Fruit fly (Drosophila melanogaster): ENCODE measurements around the gene eas.
A peak's percentile ranks its signal among the peaks of the same experiment; 100 is the strongest.

eas gene

DNA sequence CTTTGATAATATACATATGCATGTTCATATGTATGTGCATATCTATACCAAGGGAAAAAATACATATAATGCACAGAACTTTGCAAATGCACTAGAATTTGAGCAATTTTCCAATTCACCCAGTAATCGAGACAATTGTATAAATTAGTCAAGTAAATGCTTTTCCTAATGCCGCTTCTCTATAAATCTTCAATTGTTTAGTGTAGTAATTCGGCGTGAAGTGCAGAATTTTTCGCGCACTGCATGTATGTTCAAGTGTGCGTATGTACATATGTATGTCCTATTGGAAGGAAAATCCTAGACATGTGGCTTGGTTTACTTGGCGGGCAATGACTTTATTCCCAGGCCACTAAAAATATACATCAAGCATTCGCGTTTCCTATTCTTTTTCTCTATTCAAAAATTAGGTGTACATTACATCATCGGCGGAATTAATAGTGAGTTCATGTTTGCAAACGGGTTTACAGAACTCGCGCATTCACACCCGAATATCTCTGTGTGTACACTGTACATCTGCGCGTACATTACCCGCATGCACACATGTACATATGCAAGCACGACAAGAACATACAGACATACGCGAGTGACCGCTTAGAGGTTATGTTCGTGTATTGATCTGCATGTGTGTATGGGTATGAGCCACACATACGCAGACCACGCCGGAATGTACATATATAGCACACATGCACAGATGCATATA, 40.9 kb downstream of the eas start:
- peak; percentile 71 for TF ChIP-seq Sox14 (GFP tag; optimal IDR thresholded peaks at IDR 0.05)
- no peak for TF ChIP-seq Hr38 (GFP tag; optimal IDR thresholded peaks at IDR 0.05)
- peak; percentile 75 for TF ChIP-seq CG15336 (GFP tag; IDR thresholded peaks at IDR 0.05)
- TF ChIP-seq CG6792 (GFP tag; optimal IDR thresholded peaks at IDR 0.05): peak; percentile 69
- TF ChIP-seq Sox102F (GFP tag; optimal IDR thresholded peaks at IDR 0.05): no peak
- TF ChIP-seq Hr4 (GFP tag; optimal IDR thresholded peaks at IDR 0.05): peak; percentile 79
- peak; percentile 79 for TF ChIP-seq OdsH (GFP tag; optimal IDR thresholded peaks at IDR 0.05)
- TF ChIP-seq fd85E (GFP tag; optimal IDR thresholded peaks at IDR 0.05): peak; percentile 10
- no peak for TF ChIP-seq achi (GFP tag; optimal IDR thresholded peaks at IDR 0.05)
- peak; percentile 76 for TF ChIP-seq CG3032 (tag; optimal IDR thresholded peaks at IDR 0.05)
- peak; percentile 52 for TF ChIP-seq CG1621 (tag; optimal IDR thresholded peaks at IDR 0.05)
- peak; percentile 49 for TF ChIP-seq dsx (GFP tag; optimal IDR thresholded peaks at IDR 0.05; ENCODE audit: poor library complexity, severe bottlenecking)
- TF ChIP-seq CG10669 (GFP tag; optimal IDR thresholded peaks at IDR 0.05): peak; percentile 82
- TF ChIP-seq Blimp-1 (GFP tag; optimal IDR thresholded peaks at IDR 0.05): no peak
- peak; percentile 78; the same call in 2 of the 3 replicates for TF ChIP-seq eg (GFP tag; IDR thresholded peaks at IDR 0.05)
- peak; percentile 87 for TF ChIP-seq vri (GFP tag; optimal IDR thresholded peaks at IDR 0.05)
- peak; percentile 83 for TF ChIP-seq fkh (GFP tag; optimal IDR thresholded peaks at IDR 0.05)
- peak; percentile 45 for TF ChIP-seq dac (GFP tag; optimal IDR thresholded peaks at IDR 0.05)
- peak; percentile 72 for TF ChIP-seq Lpt (GFP tag; optimal IDR thresholded peaks at IDR 0.05)
- peak; percentile 51 for TF ChIP-seq CG11902 (GFP tag; optimal IDR thresholded peaks at IDR 0.05)
- peak; percentile 86 for TF ChIP-seq CG10631 (GFP tag; optimal IDR thresholded peaks at IDR 0.05)
- peak; percentile 72 for TF ChIP-seq svp (GFP tag)
- TF ChIP-seq CG16779 (tag; optimal IDR thresholded peaks at IDR 0.05): no peak
- peak; percentile 82 for TF ChIP-seq CG6163 (GFP tag; IDR thresholded peaks at IDR 0.05)
- TF ChIP-seq CG32006 (GFP tag; optimal IDR thresholded peaks at IDR 0.05): peak; percentile 77
- TF ChIP-seq CG8119 (GFP tag; IDR thresholded peaks at IDR 0.05): peak; percentile 78
- peak; percentile 73 for TF ChIP-seq Hr39 (GFP tag; optimal IDR thresholded peaks at IDR 0.05)
- no peak for TF ChIP-seq CG6854 (GFP tag; optimal IDR thresholded peaks at IDR 0.05)
- peak; percentile 40 for TF ChIP-seq CG34406 (GFP tag; optimal IDR thresholded peaks at IDR 0.05)
- TF ChIP-seq CG8319 (GFP tag; optimal IDR thresholded peaks at IDR 0.05): peak; percentile 57
- TF ChIP-seq CG31627 (GFP tag; optimal IDR thresholded peaks at IDR 0.05): peak; percentile 65
- peak; percentile 50 for TF ChIP-seq Ets21C (GFP tag; optimal IDR thresholded peaks at IDR 0.05)
- TF ChIP-seq salr (GFP tag; optimal IDR thresholded peaks at IDR 0.05): no peak
- TF ChIP-seq Eip78C (GFP tag): peak; percentile 95
- peak; percentile 76 for TF ChIP-seq Gug (GFP tag; IDR thresholded peaks at IDR 0.05)
- peak; percentile 58 for TF ChIP-seq CG4318 (GFP tag; optimal IDR thresholded peaks at IDR 0.05)
- no peak for TF ChIP-seq CG7368 (GFP tag; optimal IDR thresholded peaks at IDR 0.05)
- TF ChIP-seq Ets96B (tag; optimal IDR thresholded peaks at IDR 0.05): peak; percentile 74
- no peak for TF ChIP-seq Met (GFP tag; optimal IDR thresholded peaks at IDR 0.05)
- TF ChIP-seq Smox (GFP tag; optimal IDR thresholded peaks at IDR 0.05): no peak
- peak; percentile 57 for TF ChIP-seq fd59A (GFP tag; optimal IDR thresholded peaks at IDR 0.05)
- peak; percentile 82 for TF ChIP-seq acj6 (GFP tag; optimal IDR thresholded peaks at IDR 0.05)
- TF ChIP-seq ss (GFP tag; optimal IDR thresholded peaks at IDR 0.05): peak; percentile 6 to 54
- no peak for TF ChIP-seq Eip93F (GFP tag; optimal IDR thresholded peaks at IDR 0.05)
- no peak for TF ChIP-seq CG3919 (GFP tag; optimal IDR thresholded peaks at IDR 0.05)
- peak; percentile 66 for TF ChIP-seq topi (GFP tag; optimal IDR thresholded peaks at IDR 0.05)
- 0 out of 2 replicates have a peak, but pooled peaks have one; percentile 44 for TF ChIP-seq CG11294 (GFP tag; IDR thresholded peaks at IDR 0.05)
- peak; percentile 67 for TF ChIP-seq CG8632 (GFP tag; optimal IDR thresholded peaks at IDR 0.05)
- peak; percentile 70 for TF ChIP-seq esn (GFP tag; optimal IDR thresholded peaks at IDR 0.05)
- peak; percentile 44 for TF ChIP-seq CG6808 (GFP tag; optimal IDR thresholded peaks at IDR 0.05)
- peak; percentile 60 for TF ChIP-seq Sox15 (GFP tag; optimal IDR thresholded peaks at IDR 0.05)
